Worm (Caenorhabditis elegans) whole organism, L2 larva: ENCODE measurements around the gene B0280.17.

ENCODE experiments used
- C34F6.9 ChIP-seq: fragments of 150-350 bp; optimal IDR thresholded peaks from 2 replicates; lab custom pipeline; 2014; ENCODE audit warnings: missing biosample characterization, missing genetic modification characterization
- F13H6.1 ChIP-seq: sonication (generic microtip); optimal IDR thresholded peaks from 2 replicates; lab custom pipeline; 2016; ENCODE audit warnings: missing genetic modification characterization, missing compliant biosample characterization
- R02D3.7 ChIP-seq: fragments of 150-350 bp; optimal IDR thresholded peaks from 2 replicates; lab custom pipeline; 2014; ENCODE audit warnings: missing biosample characterization, missing genetic modification characterization
- Y55F3AM.14 ChIP-seq: fragments of 200-800 bp; sonication (Bioruptor generic); optimal IDR thresholded peaks from 2 replicates; lab custom pipeline; 2018; ENCODE audit warnings: mild to moderate bottlenecking, missing genetic modification characterization, missing compliant biosample characterization
- ZK546.5 ChIP-seq: sonication (generic microtip); optimal IDR thresholded peaks from 2 replicates; lab custom pipeline; 2017; ENCODE audit warnings: missing biosample characterization, missing genetic modification characterization
- alr-1 ChIP-seq: fragments of 150-350 bp; optimal IDR thresholded peaks from 2 replicates; lab custom pipeline; 2014; ENCODE audit warnings: missing biosample characterization, missing genetic modification characterization
- aly-2 ChIP-seq: fragments of 150-350 bp; optimal IDR thresholded peaks from 2 replicates; lab custom pipeline; 2014; ENCODE audit warnings: missing biosample characterization, missing genetic modification characterization
- ama-1 ChIP-seq: fragments of 150-350 bp; optimal IDR thresholded peaks from 2 replicates; lab custom pipeline; 2018; ENCODE audit warnings: inconsistent platforms
- blmp-1 ChIP-seq: sonication (generic microtip); optimal IDR thresholded peaks from 2 replicates; lab custom pipeline; 2017; ENCODE audit warnings: missing genetic modification characterization, mild to moderate bottlenecking, missing compliant biosample characterization, antibody characterized with exemption, moderate library complexity; ENCODE audit not compliant: insufficient read depth
- ceh-16 ChIP-seq: fragments of 150-350 bp; optimal IDR thresholded peaks from 2 replicates; lab custom pipeline; 2014; ENCODE audit warnings: missing biosample characterization, missing genetic modification characterization
- ceh-82 ChIP-seq: fragments of 150-350 bp; optimal IDR thresholded peaks from 2 replicates; lab custom pipeline; 2014; ENCODE audit warnings: missing biosample characterization, missing genetic modification characterization
- crh-2 ChIP-seq: sonication (generic microtip); optimal IDR thresholded peaks from 2 replicates; lab custom pipeline; 2017; ENCODE audit warnings: missing biosample characterization, missing genetic modification characterization
- dmd-4 ChIP-seq: sonication (generic microtip); optimal IDR thresholded peaks from 2 replicates; lab custom pipeline; 2017; ENCODE audit warnings: missing biosample characterization, missing genetic modification characterization
- egl-27 ChIP-seq: sonication (generic microtip); optimal IDR thresholded peaks from 3 replicates; lab custom pipeline; 2017; ENCODE audit warnings: missing biosample characterization, missing genetic modification reagents, missing genetic modification characterization
- elt-1 ChIP-seq: fragments of 150-350 bp; optimal IDR thresholded peaks from 2 replicates; lab custom pipeline; 2014; ENCODE audit warnings: missing biosample characterization, missing genetic modification characterization
- elt-3 ChIP-seq: sonication (generic microtip); optimal IDR thresholded peaks from 2 replicates; lab custom pipeline; 2017; ENCODE audit warnings: missing biosample characterization, missing genetic modification characterization
- fos-1 ChIP-seq: fragments of 150-350 bp; optimal IDR thresholded peaks from 2 replicates; lab custom pipeline; 2014; ENCODE audit warnings: missing biosample characterization, missing genetic modification characterization
- gmeb-1 ChIP-seq: fragments of 150-350 bp; optimal IDR thresholded peaks from 2 replicates; lab custom pipeline; 2014; ENCODE audit warnings: missing biosample characterization, missing genetic modification characterization
- lin-11 ChIP-seq: fragments of 150-350 bp; sonication (generic microtip); optimal IDR thresholded peaks from 2 replicates; lab custom pipeline; 2014; ENCODE audit warnings: missing biosample characterization, missing genetic modification characterization, inconsistent platforms, mixed read lengths
- lin-13 ChIP-seq: fragments of 150-350 bp; optimal IDR thresholded peaks from 2 replicates; lab custom pipeline; 2014; ENCODE audit warnings: missing biosample characterization, missing genetic modification reagents, missing genetic modification characterization
- lin-39 ChIP-seq: fragments of 150-350 bp; optimal IDR thresholded peaks from 2 replicates; lab custom pipeline; 2014; ENCODE audit warnings: missing biosample characterization, missing genetic modification reagents, missing genetic modification characterization
- lsy-2 ChIP-seq, 2 experiments: fragments of 150-350 bp in 1 of 2; sonication (generic microtip) in 1 of 2; optimal IDR thresholded peaks; 2 replicates each; lab custom pipeline; 2014 to 2017; ENCODE audit warnings: missing biosample characterization in 2 of 2, missing genetic modification characterization in 2 of 2
- mab-5 ChIP-seq: fragments of 150-350 bp; optimal IDR thresholded peaks from 2 replicates; lab custom pipeline; 2014; ENCODE audit warnings: missing biosample characterization, missing genetic modification characterization
- mbf-1 ChIP-seq: sonication (generic microtip); optimal IDR thresholded peaks from 2 replicates; lab custom pipeline; 2017; ENCODE audit warnings: missing biosample characterization, missing genetic modification characterization
- mdl-1 ChIP-seq, 2 experiments: fragments of 150-350 bp in 1 of 2; sonication (generic microtip) in 1 of 2; optimal IDR thresholded peaks; 2 replicates each; lab custom pipeline; 2017; ENCODE audit warnings: missing biosample characterization in 2 of 2, missing genetic modification characterization in 2 of 2
- nhr-10 ChIP-seq: sonication (generic microtip); optimal IDR thresholded peaks from 2 replicates; lab custom pipeline; 2017; ENCODE audit warnings: missing biosample characterization, missing genetic modification characterization
- nhr-11 ChIP-seq: fragments of 150-350 bp; optimal IDR thresholded peaks from 2 replicates; lab custom pipeline; 2014; ENCODE audit warnings: missing biosample characterization, missing genetic modification characterization
- nhr-12 ChIP-seq: fragments of 150-350 bp; optimal IDR thresholded peaks from 2 replicates; lab custom pipeline; 2014; ENCODE audit warnings: missing biosample characterization, missing genetic modification characterization
- nhr-129 ChIP-seq: fragments of 150-350 bp; optimal IDR thresholded peaks from 2 replicates; lab custom pipeline; 2014; ENCODE audit warnings: missing biosample characterization, missing genetic modification characterization
- nhr-21 ChIP-seq: fragments of 150-350 bp; optimal IDR thresholded peaks from 2 replicates; lab custom pipeline; 2014; ENCODE audit warnings: missing biosample characterization, missing genetic modification characterization
- nhr-23 ChIP-seq: fragments of 150-350 bp; optimal IDR thresholded peaks from 2 replicates; lab custom pipeline; 2014; ENCODE audit warnings: missing biosample characterization, missing genetic modification reagents, missing genetic modification characterization
- nhr-237 ChIP-seq: fragments of 150-350 bp; optimal IDR thresholded peaks from 2 replicates; lab custom pipeline; 2014; ENCODE audit warnings: missing biosample characterization, missing genetic modification characterization
- nhr-25 ChIP-seq: fragments of 150-350 bp; sonication (generic microtip); optimal IDR thresholded peaks from 3 replicates; lab custom pipeline; 2014; ENCODE audit warnings: missing biosample characterization, missing genetic modification characterization
- nhr-77 ChIP-seq: fragments of 150-350 bp; optimal IDR thresholded peaks from 2 replicates; lab custom pipeline; 2014; ENCODE audit warnings: missing biosample characterization, missing genetic modification characterization
- peb-1 ChIP-seq: fragments of 150-350 bp; optimal IDR thresholded peaks from 2 replicates; lab custom pipeline; 2014; ENCODE audit warnings: missing biosample characterization, missing genetic modification characterization
- sem-4 ChIP-seq: fragments of 150-350 bp; optimal IDR thresholded peaks from 2 replicates; lab custom pipeline; 2014; ENCODE audit warnings: missing biosample characterization, missing genetic modification reagents, missing genetic modification characterization
- skn-1 ChIP-seq: sonication (generic microtip); optimal IDR thresholded peaks from 2 replicates; lab custom pipeline; 2017; ENCODE audit warnings: missing biosample characterization, missing genetic modification characterization
- sma-3 ChIP-seq: sonication (generic microtip); optimal IDR thresholded peaks from 2 replicates; lab custom pipeline; 2016; ENCODE audit warnings: missing genetic modification reagents, missing genetic modification characterization, missing compliant biosample characterization
- sma-9 ChIP-seq, 2 experiments: fragments of 150-350 bp in 1 of 2; sonication (generic microtip) in 1 of 2; optimal IDR thresholded peaks; 2 replicates each; lab custom pipeline; 2014 to 2016; ENCODE audit warnings: missing genetic modification characterization in 2 of 2, mild to moderate bottlenecking in 1 of 2, missing biosample characterization in 1 of 2, missing compliant biosample characterization in 1 of 2, missing genetic modification reagents in 1 of 2, moderate library complexity in 1 of 2
- snpc-4 ChIP-seq: fragments of 150-350 bp; optimal IDR thresholded peaks from 2 replicates; lab custom pipeline; 2014; ENCODE audit warnings: missing biosample characterization, missing genetic modification characterization
- unc-39 ChIP-seq: fragments of 150-350 bp; optimal IDR thresholded peaks from 2 replicates; lab custom pipeline; 2014; ENCODE audit warnings: missing biosample characterization, missing genetic modification characterization
- unc-55 ChIP-seq: fragments of 150-350 bp; sonication (generic microtip); optimal IDR thresholded peaks from 3 replicates; lab custom pipeline; 2014; ENCODE audit warnings: missing biosample characterization, missing genetic modification reagents, missing genetic modification characterization
- unc-62 ChIP-seq: fragments of 150-350 bp; optimal IDR thresholded peaks from 2 replicates; lab custom pipeline; 2014; ENCODE audit warnings: missing biosample characterization, missing genetic modification reagents, missing genetic modification characterization
- ztf-1 ChIP-seq: fragments of 200-800 bp; sonication (Bioruptor generic); conservative IDR thresholded peaks from 2 replicates; pipeline ENCODE4 v1.3.6; 2022; ENCODE audit warnings: missing genetic modification characterization, missing compliant biosample characterization
- ztf-11 ChIP-seq: sonication (generic microtip); optimal IDR thresholded peaks from 2 replicates; lab custom pipeline; 2017; ENCODE audit warnings: missing biosample characterization, missing genetic modification characterization
- ztf-4 ChIP-seq: fragments of 150-350 bp; optimal IDR thresholded peaks from 2 replicates; lab custom pipeline; 2014; ENCODE audit warnings: missing biosample characterization, missing genetic modification characterization

B0280.17 gene

DNA sequence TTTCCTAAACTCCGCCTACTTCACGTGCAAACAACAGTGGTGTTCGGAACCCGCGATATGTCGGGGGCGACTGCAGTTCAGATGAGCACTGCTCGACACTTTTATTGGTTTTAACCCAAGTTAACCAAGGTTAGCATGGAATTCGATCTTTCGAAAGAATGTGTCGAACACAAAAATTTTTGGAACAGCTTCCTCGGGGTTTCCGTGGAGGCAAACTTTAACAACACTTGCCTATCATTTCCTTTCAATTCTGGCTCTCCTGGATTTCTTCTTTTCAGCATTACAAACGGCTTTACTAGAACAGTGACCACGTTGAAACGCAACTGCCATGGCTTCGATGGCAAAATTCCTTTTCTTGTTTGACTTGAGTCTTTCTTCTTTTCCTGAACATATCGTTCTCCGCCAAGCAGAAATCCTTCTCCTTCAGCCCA lies 5.4 kb upstream of the B0280.17 start:
- peak; percentile 38 for TF ChIP-seq nhr-10
- TF ChIP-seq Y55F3AM.14 (GFP tag; lab: Kevin White, UChicago) = no peak
- peak; percentile 97 for TF ChIP-seq snpc-4 (tag; lab: Kevin White, UChicago)
- no peak for TF ChIP-seq unc-62 (GFP tag; lab: Kevin White, UChicago)
- no peak for TF ChIP-seq elt-1 (tag; lab: Kevin White, UChicago)
- TF ChIP-seq ceh-16 (tag; lab: Kevin White, UChicago) = no peak
- TF ChIP-seq ztf-1 (GFP tag; lab: Robert Waterston, UW) = no peak
- TF ChIP-seq ztf-4 (tag; lab: Kevin White, UChicago) = no peak
- no peak for TF ChIP-seq ZK546.5 (tag; lab: Kevin White, UChicago)
- peak; percentile 39 for TF ChIP-seq F13H6.1 (tag; lab: Kevin White, UChicago)
- TF ChIP-seq ama-1 (lab: Kevin White, UChicago) = peak; percentile 91
- TF ChIP-seq lin-13 (GFP tag; lab: Kevin White, UChicago) = no peak
- TF ChIP-seq unc-39 (tag; lab: Kevin White, UChicago) = no peak
- no peak for TF ChIP-seq nhr-23
- peak; percentile 72 for TF ChIP-seq gmeb-1 (tag; lab: Kevin White, UChicago)
- TF ChIP-seq C34F6.9 (tag; lab: Kevin White, UChicago) = no peak
- TF ChIP-seq sem-4 (tag; lab: Kevin White, UChicago) = no peak
- TF ChIP-seq ceh-82 (tag; lab: Kevin White, UChicago) = no peak
- no peak for TF ChIP-seq alr-1 (tag; lab: Kevin White, UChicago)
- TF ChIP-seq mdl-1 (tag; optimal IDR thresholded peaks at IDR 0.05; lab: Kevin White, UChicago) = peak in 1 of 2 experiments; percentile 47
- no peak for TF ChIP-seq skn-1 (tag; lab: Kevin White, UChicago)
- TF ChIP-seq R02D3.7 (tag; lab: Kevin White, UChicago) = no peak
- no peak for TF ChIP-seq nhr-11 (tag; lab: Kevin White, UChicago)
- TF ChIP-seq lin-11 (tag; lab: Kevin White, UChicago) = no peak
- TF ChIP-seq nhr-21 = peak; percentile 25
- TF ChIP-seq mab-5 (tag; lab: Kevin White, UChicago) = no peak
- no peak for TF ChIP-seq blmp-1 (tag; lab: Kevin White, UChicago)
- TF ChIP-seq sma-9 (GFP tag; optimal IDR thresholded peaks at IDR 0.05; lab: Kevin White, UChicago) = peak; percentile 77
- no peak for TF ChIP-seq sma-9 (tag; optimal IDR thresholded peaks at IDR 0.05; lab: Kevin White, UChicago)
- peak; percentile 56 for TF ChIP-seq crh-2 (tag; lab: Kevin White, UChicago)
- no peak for TF ChIP-seq nhr-237 (tag; lab: Kevin White, UChicago)
- no peak for TF ChIP-seq unc-55 (GFP tag; lab: Kevin White, UChicago)
- peak; percentile 25 for TF ChIP-seq fos-1 (tag; lab: Kevin White, UChicago)
- TF ChIP-seq lin-39 (tag; lab: Kevin White, UChicago) = no peak
- TF ChIP-seq lsy-2 (tag; optimal IDR thresholded peaks at IDR 0.05; lab: Kevin White, UChicago) = peak; percentile 12 to 58
- peak; percentile 70 for TF ChIP-seq egl-27
- no peak for TF ChIP-seq elt-3 (tag; lab: Kevin White, UChicago)
- TF ChIP-seq nhr-77 (tag; lab: Kevin White, UChicago) = no peak
- no peak for TF ChIP-seq peb-1 (tag; lab: Kevin White, UChicago)
- no peak for TF ChIP-seq nhr-12 (tag; lab: Kevin White, UChicago)
- no peak for TF ChIP-seq ztf-11
- TF ChIP-seq nhr-129 (tag; lab: Kevin White, UChicago) = peak; percentile 26
- TF ChIP-seq aly-2 (tag; lab: Kevin White, UChicago) = no peak
- no peak for TF ChIP-seq dmd-4 (tag; lab: Kevin White, UChicago)
- peak; percentile 31 for TF ChIP-seq sma-3 (GFP tag; lab: Kevin White, UChicago)

DNA sequence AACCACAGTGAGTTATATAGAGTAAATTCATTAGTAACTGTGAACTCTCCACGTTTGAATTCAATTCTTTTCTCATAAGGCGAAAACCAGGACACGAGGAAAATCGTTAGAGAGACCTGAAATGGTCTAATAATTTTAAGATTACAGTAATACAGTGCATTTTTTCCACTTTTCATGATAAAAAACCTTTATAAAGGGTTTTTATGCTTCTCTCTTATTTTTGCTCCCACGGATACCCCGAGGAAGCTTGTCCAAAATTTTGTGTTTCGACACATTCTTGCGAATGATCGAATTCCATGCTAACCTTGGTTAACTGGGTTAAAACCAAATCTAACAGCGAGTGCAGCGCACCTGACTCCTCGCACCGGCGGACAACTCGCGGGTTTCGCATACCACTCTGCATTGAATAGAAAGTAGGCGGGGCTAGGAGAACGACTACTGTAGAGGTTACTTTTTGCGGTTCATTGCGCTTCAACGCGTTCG lies 4.4 kb upstream of the B0280.17 start:
- TF ChIP-seq nhr-25 (tag; lab: Kevin White, UChicago) = no peak
- TF ChIP-seq ztf-11 = no peak
- TF ChIP-seq lsy-2 (tag; optimal IDR thresholded peaks at IDR 0.05; lab: Kevin White, UChicago) = peak in 1 of 2 experiments; percentile 53
- no peak for TF ChIP-seq nhr-12 (tag; lab: Kevin White, UChicago)
- TF ChIP-seq alr-1 (tag; lab: Kevin White, UChicago) = no peak
- peak; percentile 30 for TF ChIP-seq crh-2 (tag; lab: Kevin White, UChicago)
- TF ChIP-seq ceh-16 (tag; lab: Kevin White, UChicago) = peak; percentile 17
- no peak for TF ChIP-seq mbf-1 (tag; lab: Kevin White, UChicago)
- TF ChIP-seq R02D3.7 (tag; lab: Kevin White, UChicago) = no peak
- peak; percentile 21 for TF ChIP-seq gmeb-1 (tag; lab: Kevin White, UChicago)
- TF ChIP-seq lin-39 (tag; lab: Kevin White, UChicago) = no peak
- no peak for TF ChIP-seq nhr-129 (tag; lab: Kevin White, UChicago)
- no peak for TF ChIP-seq ztf-1 (GFP tag; lab: Robert Waterston, UW)
- TF ChIP-seq sma-3 (GFP tag; lab: Kevin White, UChicago) = peak; percentile 73
- TF ChIP-seq aly-2 (tag; lab: Kevin White, UChicago) = no peak
- TF ChIP-seq nhr-23 = no peak
- TF ChIP-seq unc-55 (GFP tag; lab: Kevin White, UChicago) = no peak
- peak; percentile 29 for TF ChIP-seq nhr-21
- no peak for TF ChIP-seq C34F6.9 (tag; lab: Kevin White, UChicago)
- no peak for TF ChIP-seq ZK546.5 (tag; lab: Kevin White, UChicago)
- no peak for TF ChIP-seq nhr-10
- peak; percentile 2 for TF ChIP-seq fos-1 (tag; lab: Kevin White, UChicago)
- TF ChIP-seq mdl-1 (tag; optimal IDR thresholded peaks at IDR 0.05; lab: Kevin White, UChicago) = no peak
- no peak for TF ChIP-seq egl-27
- peak; percentile 96 for TF ChIP-seq snpc-4 (tag; lab: Kevin White, UChicago)
- TF ChIP-seq unc-62 (GFP tag; lab: Kevin White, UChicago) = no peak
- TF ChIP-seq sma-9 (GFP tag; optimal IDR thresholded peaks at IDR 0.05; lab: Kevin White, UChicago) = peak; percentile 35
- no peak for TF ChIP-seq sma-9 (tag; optimal IDR thresholded peaks at IDR 0.05; lab: Kevin White, UChicago)
- peak; percentile 12 for TF ChIP-seq F13H6.1 (tag; lab: Kevin White, UChicago)
- no peak for TF ChIP-seq dmd-4 (tag; lab: Kevin White, UChicago)
- no peak for TF ChIP-seq lin-11 (tag; lab: Kevin White, UChicago)
- TF ChIP-seq unc-39 (tag; lab: Kevin White, UChicago) = no peak
- TF ChIP-seq mab-5 (tag; lab: Kevin White, UChicago) = no peak
- TF ChIP-seq elt-1 (tag; lab: Kevin White, UChicago) = no peak
- no peak for TF ChIP-seq nhr-11 (tag; lab: Kevin White, UChicago)
